Fruit fly (Drosophila melanogaster) whole organism, prepupa: ENCODE results near the gene CG12538.

ENCODE experiments used
- Blimp-1 ChIP-seq: fragments of 200-800 bp; sonication (Bioruptor generic); optimal IDR thresholded peaks from 3 replicates; lab custom pipeline; 2017; ENCODE audit warnings: missing biosample characterization, missing genetic modification characterization, mild to moderate bottlenecking, moderate library complexity, missing genetic modification reagents
- CG10669 ChIP-seq: fragments of 200-800 bp; sonication (Bioruptor generic); optimal IDR thresholded peaks from 3 replicates; lab custom pipeline; 2018; ENCODE audit warnings: missing biosample characterization, mild to moderate bottlenecking, missing genetic modification characterization, moderate library complexity
- CG11762 ChIP-seq: fragments of 200-800 bp; sonication (Bioruptor generic); optimal IDR thresholded peaks from 3 replicates; lab custom pipeline; 2016; ENCODE audit warnings: missing biosample characterization, missing genetic modification characterization; ENCODE audit not compliant: insufficient read depth
- CG11902 ChIP-seq: fragments of 200-800 bp; sonication (Bioruptor generic); optimal IDR thresholded peaks from 3 replicates; lab custom pipeline; 2016; ENCODE audit warnings: missing biosample characterization, missing genetic modification characterization
- CG15336 ChIP-seq: fragments of 200-800 bp; sonication (Bioruptor generic); IDR thresholded peaks from 2 replicates; pipeline ENCODE4 v1.3.6; 2022; ENCODE audit warnings: missing biosample characterization, missing genetic modification characterization
- CG1621 ChIP-seq: fragments of 200-800 bp; sonication (Bioruptor generic); optimal IDR thresholded peaks from 3 replicates; lab custom pipeline; 2018; ENCODE audit warnings: missing biosample characterization, mild to moderate bottlenecking, missing genetic modification characterization
- CG16779 ChIP-seq: fragments of 200-800 bp; sonication (Bioruptor generic); optimal IDR thresholded peaks from 3 replicates; lab custom pipeline; 2017; ENCODE audit warnings: missing biosample characterization, mild to moderate bottlenecking, missing genetic modification characterization
- CG3032 ChIP-seq: fragments of 200-800 bp; optimal IDR thresholded peaks from 2 replicates; lab custom pipeline; 2019; ENCODE audit warnings: missing biosample characterization, mild to moderate bottlenecking, missing genetic modification characterization, moderate library complexity
- CG32006 ChIP-seq: fragments of 200-800 bp; sonication (Bioruptor generic); optimal IDR thresholded peaks from 3 replicates; lab custom pipeline; 2017; ENCODE audit warnings: missing biosample characterization, mild to moderate bottlenecking, missing genetic modification characterization
- CG34406 ChIP-seq: fragments of 200-800 bp; sonication (Bioruptor generic); optimal IDR thresholded peaks from 3 replicates; lab custom pipeline; 2016; ENCODE audit warnings: missing biosample characterization, missing genetic modification characterization
- CG3919 ChIP-seq: fragments of 200-800 bp; sonication (Bioruptor generic); optimal IDR thresholded peaks from 3 replicates; lab custom pipeline; 2016; ENCODE audit warnings: missing biosample characterization, missing genetic modification characterization
- CG6808 ChIP-seq: fragments of 200-800 bp; sonication (Bioruptor generic); optimal IDR thresholded peaks from 3 replicates; lab custom pipeline; 2017; ENCODE audit warnings: missing biosample characterization, missing genetic modification characterization, mild to moderate bottlenecking, moderate library complexity, missing genetic modification reagents
- CG6854 ChIP-seq: fragments of 200-800 bp; sonication (Bioruptor generic); optimal IDR thresholded peaks from 2 replicates; lab custom pipeline; 2017; ENCODE audit warnings: missing biosample characterization, mild to moderate bottlenecking, missing genetic modification characterization
- CG7368 ChIP-seq: fragments of 200-800 bp; sonication (Bioruptor generic); optimal IDR thresholded peaks from 3 replicates; lab custom pipeline; 2016; ENCODE audit warnings: missing biosample characterization, missing genetic modification characterization
- CG8119 ChIP-seq: fragments of 200-800 bp; sonication (Bioruptor generic); IDR thresholded peaks from 3 replicates; pipeline ENCODE4 v1.3.6; 2022; ENCODE audit warnings: missing biosample characterization, missing genetic modification characterization
- CG8632 ChIP-seq: fragments of 200-800 bp; sonication (Bioruptor generic); optimal IDR thresholded peaks from 3 replicates; lab custom pipeline; 2016; ENCODE audit warnings: missing biosample characterization, missing genetic modification characterization
- CG9139 ChIP-seq: fragments of 200-800 bp; sonication (Bioruptor generic); optimal IDR thresholded peaks from 3 replicates; lab custom pipeline; 2017; ENCODE audit warnings: missing biosample characterization, mild to moderate bottlenecking, missing genetic modification characterization
- Eip75B ChIP-seq: fragments of 200-800 bp; sonication (Bioruptor generic); optimal IDR thresholded peaks from 3 replicates; lab custom pipeline; 2016; ENCODE audit warnings: missing biosample characterization, missing genetic modification characterization
- Eip78C ChIP-seq: fragments of 200-800 bp; sonication (Bioruptor generic); peaks from one replicate; lab custom pipeline; 2016; ENCODE audit warnings: missing biosample characterization, missing genetic modification characterization
- Eip93F ChIP-seq: fragments of 200-800 bp; sonication (Bioruptor generic); optimal IDR thresholded peaks from 2 replicates; lab custom pipeline; 2016; ENCODE audit warnings: missing biosample characterization, mild to moderate bottlenecking, missing genetic modification characterization
- Ets21C ChIP-seq: fragments of 200-800 bp; sonication (Bioruptor generic); optimal IDR thresholded peaks from 3 replicates; lab custom pipeline; 2016; ENCODE audit warnings: missing biosample characterization, missing genetic modification characterization
- Ets96B ChIP-seq: fragments of 200-800 bp; optimal IDR thresholded peaks from 2 replicates; lab custom pipeline; 2019; ENCODE audit warnings: missing biosample characterization, mild to moderate bottlenecking, missing genetic modification characterization, moderate library complexity
- Hr39 ChIP-seq: fragments of 200-800 bp; sonication (Bioruptor generic); optimal IDR thresholded peaks from 2 replicates; lab custom pipeline; 2016; ENCODE audit warnings: missing biosample characterization, missing genetic modification characterization
- Hr4 ChIP-seq: fragments of 200-800 bp; sonication (Bioruptor generic); optimal IDR thresholded peaks from 3 replicates; lab custom pipeline; 2016; ENCODE audit warnings: missing biosample characterization, missing genetic modification characterization
- Lpt ChIP-seq: fragments of 200-800 bp; sonication (Bioruptor generic); optimal IDR thresholded peaks from 3 replicates; lab custom pipeline; 2016; ENCODE audit warnings: missing biosample characterization, missing genetic modification characterization
- Met ChIP-seq: fragments of 200-800 bp; sonication (Bioruptor generic); optimal IDR thresholded peaks from 3 replicates; lab custom pipeline; 2016; ENCODE audit warnings: missing biosample characterization, missing genetic modification characterization
- Smox ChIP-seq: fragments of 200-800 bp; sonication (Bioruptor generic); optimal IDR thresholded peaks from 3 replicates; lab custom pipeline; 2016; ENCODE audit warnings: missing biosample characterization, missing genetic modification characterization
- Sox102F ChIP-seq: fragments of 200-800 bp; sonication (Bioruptor generic); optimal IDR thresholded peaks from 2 replicates; lab custom pipeline; 2016; ENCODE audit warnings: missing biosample characterization, mild to moderate bottlenecking, missing genetic modification characterization
- Sox14 ChIP-seq: fragments of 200-800 bp; sonication (Bioruptor generic); optimal IDR thresholded peaks from 3 replicates; lab custom pipeline; 2016; ENCODE audit warnings: missing biosample characterization, missing genetic modification characterization
- Sox15 ChIP-seq: fragments of 200-800 bp; sonication (Bioruptor generic); optimal IDR thresholded peaks from 3 replicates; lab custom pipeline; 2016; ENCODE audit warnings: missing biosample characterization, missing genetic modification characterization
- achi ChIP-seq: fragments of 200-800 bp; sonication (Bioruptor generic); optimal IDR thresholded peaks from 3 replicates; lab custom pipeline; 2016; ENCODE audit warnings: missing biosample characterization, missing genetic modification characterization
- acj6 ChIP-seq: fragments of 200-800 bp; sonication (Bioruptor generic); optimal IDR thresholded peaks from 3 replicates; lab custom pipeline; 2016; ENCODE audit warnings: missing biosample characterization, missing genetic modification characterization
- cyc ChIP-seq: fragments of 200-800 bp; sonication (Bioruptor generic); optimal IDR thresholded peaks from 3 replicates; lab custom pipeline; 2016; ENCODE audit warnings: missing biosample characterization, missing genetic modification characterization
- dac ChIP-seq: fragments of 200-800 bp; sonication (Bioruptor generic); optimal IDR thresholded peaks from 2 replicates; lab custom pipeline; 2017; ENCODE audit warnings: missing biosample characterization, mild to moderate bottlenecking, missing genetic modification characterization
- eg ChIP-seq: fragments of 200-800 bp; sonication (Bioruptor generic); IDR thresholded peaks from 3 replicates; pipeline ENCODE4 v1.3.6; 2022; ENCODE audit warnings: missing biosample characterization, missing genetic modification characterization
- esn ChIP-seq: fragments of 200-800 bp; sonication (Bioruptor generic); optimal IDR thresholded peaks from 2 replicates; lab custom pipeline; 2016; ENCODE audit warnings: missing biosample characterization, mild to moderate bottlenecking, missing genetic modification characterization, moderate library complexity
- fd85E ChIP-seq: fragments of 200-800 bp; sonication (Bioruptor generic); optimal IDR thresholded peaks from 3 replicates; lab custom pipeline; 2016; ENCODE audit warnings: missing biosample characterization, missing genetic modification characterization
- fkh ChIP-seq: fragments of 200-800 bp; sonication (Bioruptor generic); optimal IDR thresholded peaks from 3 replicates; lab custom pipeline; 2017; ENCODE audit warnings: missing biosample characterization, mild to moderate bottlenecking, missing genetic modification characterization, moderate library complexity
- lz ChIP-seq: fragments of 200-800 bp; sonication (Bioruptor generic); optimal IDR thresholded peaks from 3 replicates; lab custom pipeline; 2016; ENCODE audit warnings: missing biosample characterization, missing genetic modification characterization
- pdm3 ChIP-seq: fragments of 200-800 bp; sonication (Bioruptor generic); optimal IDR thresholded peaks from 3 replicates; lab custom pipeline; 2016; ENCODE audit warnings: missing biosample characterization, missing genetic modification characterization
- salr ChIP-seq, 2 experiments: fragments of 200-800 bp; sonication (Bioruptor generic); optimal IDR thresholded peaks; 3 replicates each; lab custom pipeline; 2016 to 2018; ENCODE audit warnings: missing biosample characterization in 2 of 2, missing genetic modification characterization in 2 of 2, mild to moderate bottlenecking in 1 of 2
- spab ChIP-seq: fragments of 200-800 bp; sonication (Bioruptor generic); optimal IDR thresholded peaks from 2 replicates; lab custom pipeline; 2017; ENCODE audit warnings: missing biosample characterization, mild to moderate bottlenecking, missing genetic modification characterization, missing genetic modification reagents
- ss ChIP-seq, 2 experiments: fragments of 200-800 bp; sonication (Bioruptor generic); optimal IDR thresholded peaks; 2 replicates in 1 of 2; 3 replicates in 1 of 2; lab custom pipeline; 2017 to 2018; ENCODE audit warnings: mild to moderate bottlenecking in 2 of 2, missing biosample characterization in 2 of 2, missing genetic modification characterization in 2 of 2, moderate library complexity in 1 of 2
- svp ChIP-seq: fragments of 200-800 bp; sonication (Bioruptor generic); peaks from one replicate; lab custom pipeline; 2016; ENCODE audit warnings: missing biosample characterization, missing genetic modification characterization
- vri ChIP-seq: fragments of 200-800 bp; sonication (Bioruptor generic); optimal IDR thresholded peaks from 3 replicates; lab custom pipeline; 2016; ENCODE audit warnings: missing biosample characterization, mild to moderate bottlenecking, missing genetic modification characterization

CG12538 gene

DNA sequence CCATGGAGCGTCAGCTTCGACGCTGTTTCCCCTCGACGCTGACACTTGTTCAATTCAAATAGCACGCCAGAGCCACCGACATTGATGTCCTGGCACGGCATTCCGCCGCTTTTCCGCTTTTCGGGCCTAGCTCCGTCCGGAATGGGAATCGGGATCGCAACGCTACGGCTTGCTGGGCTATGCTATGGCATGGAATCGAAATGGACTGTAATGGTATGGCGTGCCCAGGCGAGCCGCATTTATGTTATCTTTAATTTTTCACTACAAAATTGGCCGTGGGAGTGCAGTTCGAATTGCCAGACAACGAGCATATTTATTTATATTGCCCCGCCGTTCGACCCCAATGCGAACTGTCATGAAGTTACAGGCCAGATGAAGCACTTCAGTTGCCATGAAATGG lies at the start of gene CG12538:
CG12538 (minus strand) TSS at position 101 of the 400 bp plus-strand sequence.
- TF ChIP-seq CG10669 (no peak), CG6854 (GFP tag; lab: Kevin White, UChicago) (no peak), fd85E (GFP tag; lab: Kevin White, UChicago) (no peak), CG16779 (tag; lab: Kevin White, UChicago) (no peak), cyc (GFP tag; lab: Kevin White, UChicago) (no peak), CG6808 (GFP tag; lab: Kevin White, UChicago) (no peak), vri (no peak), ss (GFP tag; optimal IDR thresholded peaks at IDR 0.05; lab: Kevin White, UChicago) (no peak), CG3919 (no peak), CG3032 (no peak), Blimp-1 (GFP tag; lab: Kevin White, UChicago) (no peak), spab (no peak), CG8632 (GFP tag; lab: Kevin White, UChicago) (no peak), salr (GFP tag; optimal IDR thresholded peaks at IDR 0.05; lab: Kevin White, UChicago) (no peak), lz (GFP tag; lab: Kevin White, UChicago) (no peak)

- TF ChIP-seq Ets21C (GFP tag; lab: Kevin White, UChicago): no peak
- TF ChIP-seq CG3919: no peak
- no peak for TF ChIP-seq Hr39
- TF ChIP-seq CG7368: no peak
Observed at dm6 chr3R:13553875-13554399, 30.6 kb upstream of the CG12538 start.

dm6 chr3R:13553152-13553874 lies 30.0 kb upstream of the CG12538 start:
- no peak for TF ChIP-seq Sox14
- TF ChIP-seq fkh (GFP tag; lab: Kevin White, UChicago): no peak
- no peak for TF ChIP-seq CG9139 (GFP tag; lab: Kevin White, UChicago)
- no peak for TF ChIP-seq CG34406
- no peak for TF ChIP-seq Ets96B
- no peak for TF ChIP-seq Smox (GFP tag; lab: Kevin White, UChicago)
- no peak for TF ChIP-seq CG3032
- no peak for TF ChIP-seq Hr39
- peak; percentile 1 for TF ChIP-seq svp
- TF ChIP-seq CG11762 (GFP tag; lab: Kevin White, UChicago): no peak
- TF ChIP-seq CG8119 (GFP tag; lab: Robert Waterston, UW): no peak
- TF ChIP-seq Hr4: peak; percentile 13
- TF ChIP-seq spab: no peak
- no peak for TF ChIP-seq Sox15 (GFP tag; lab: Kevin White, UChicago)
- no peak for TF ChIP-seq Eip78C (GFP tag; lab: Kevin White, UChicago)
- no peak for TF ChIP-seq achi (GFP tag; lab: Kevin White, UChicago)

dm6 chr3R:13549515-13549914 lies 26.2 kb upstream of the CG12538 start:
- TF ChIP-seq CG1621 (tag; lab: Kevin White, UChicago) (no peak), CG15336 (GFP tag; lab: Robert Waterston, UW) (peak; percentile 47; the same call in 1 of the 2 replicates), Sox102F (peak; percentile 20), Eip75B (GFP tag; lab: Kevin White, UChicago) (peak; percentile 35), CG6808 (GFP tag; lab: Kevin White, UChicago) (no peak), CG11902 (GFP tag; lab: Kevin White, UChicago) (no peak), Sox14 (peak; percentile 37), fd85E (GFP tag; lab: Kevin White, UChicago) (no peak), lz (GFP tag; lab: Kevin White, UChicago) (peak; percentile 20), CG34406 (peak; percentile 23), CG32006 (GFP tag; lab: Kevin White, UChicago) (peak; percentile 80), pdm3 (peak; percentile 43), Lpt (GFP tag; lab: Kevin White, UChicago) (no peak), acj6 (GFP tag; lab: Kevin White, UChicago) (peak; percentile 18), CG10669 (no peak), salr (GFP tag; optimal IDR thresholded peaks at IDR 0.05; lab: Kevin White, UChicago) (peak in 1 of 2 experiments; percentile 35), eg (GFP tag; lab: Robert Waterston, UW) (no peak), Met (peak; percentile 29), Ets21C (GFP tag; lab: Kevin White, UChicago) (no peak), achi (GFP tag; lab: Kevin White, UChicago) (peak; percentile 39), esn (GFP tag; lab: Kevin White, UChicago) (peak; percentile 46), Eip93F (GFP tag; lab: Kevin White, UChicago) (no peak), dac (GFP tag; lab: Kevin White, UChicago) (peak; percentile 10)
